Fruit fly (Drosophila melanogaster) Kc167 (cell line): ENCODE measurements around the gene RpL7.

Source experiments
- Myc ChIP-seq: fragments of >200 bp; optimal IDR thresholded peaks from 2 replicates; lab custom pipeline; 2017; ENCODE audit warnings: missing external identifiers
- h ChIP-seq: fragments of >200 bp; optimal IDR thresholded peaks from 3 replicates; lab custom pipeline; 2018; ENCODE audit warnings: missing external identifiers
- psq ChIP-seq: fragments of >200 bp; optimal IDR thresholded peaks from 2 replicates; lab custom pipeline; 2017; ENCODE audit warnings: missing external identifiers
- ttk ChIP-seq: sonication (Bioruptor generic); optimal IDR thresholded peaks from 2 replicates; lab custom pipeline; 2017; ENCODE audit warnings: missing external identifiers

- TF ChIP-seq ttk (lab: Kevin White, UChicago) (no peak), psq (lab: Kevin White, UChicago) (no peak), Myc (lab: Kevin White, UChicago) (no peak), h (lab: Kevin White, UChicago) (no peak)
These were observed 50.8 kb downstream of the RpL7 start, which contains the start of gene Ror for dm6 chr2L:10251592-10251991.
